Worm (Caenorhabditis elegans): ENCODE measurements around the gene Y51A2B.2.
"Not testable (repeated sequence)": the region's sequence is repeated elsewhere in the genome, so short reads cannot be mapped to it uniquely, and the experiment has no call there.

Y51A2B.2 gene

DNA sequence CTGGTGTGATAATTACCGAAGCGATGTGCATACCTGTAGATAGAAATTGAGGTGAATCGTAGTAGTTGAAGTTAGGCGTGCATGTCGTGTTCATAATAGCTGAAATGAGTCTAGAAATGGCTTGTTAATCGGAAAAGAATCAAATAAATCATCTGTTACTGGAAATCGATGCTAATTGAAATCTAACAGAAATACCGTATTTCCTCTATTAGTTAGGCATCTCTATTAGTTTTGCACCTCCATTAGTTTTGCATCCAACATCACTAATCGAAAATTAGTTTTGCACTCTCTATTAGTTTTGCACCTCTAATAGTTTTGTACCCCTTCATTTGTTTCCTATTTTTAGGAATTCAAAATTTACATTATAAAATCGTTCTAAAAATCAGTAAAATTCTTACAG lies 30.5 kb downstream of the Y51A2B.2 start, which contains the start of gene srh-209:
Gene srh-209, minus strand, starts transcription at position 101 of the 400 bp plus-strand sequence.
- not testable (repeated sequence) for TF ChIP-seq ceh-14 (tag; optimal IDR thresholded peaks at IDR 0.05); ttx-3 (tag; optimal IDR thresholded peaks at IDR 0.05); T23F11.4 (GFP tag; optimal IDR thresholded peaks at IDR 0.05)

DNA sequence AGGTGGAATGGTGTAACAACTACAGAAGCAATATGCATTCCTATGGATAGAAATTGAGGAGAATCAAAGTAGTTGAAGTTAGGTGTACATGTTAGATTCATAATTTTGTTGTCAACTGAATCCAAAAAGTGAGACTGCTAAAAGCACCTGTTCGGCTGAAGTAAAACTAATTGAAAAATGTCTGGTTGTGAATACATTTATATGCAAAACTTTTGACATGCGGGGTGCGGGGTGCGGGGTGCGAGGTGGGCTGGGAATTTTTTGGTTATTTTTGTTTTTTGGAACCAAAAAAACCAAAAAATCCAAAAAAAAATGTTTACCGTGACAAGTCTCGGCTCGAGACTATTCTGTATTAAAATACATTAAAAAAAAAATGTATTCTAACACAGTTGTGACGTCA lies 35.8 kb downstream of the Y51A2B.2 start, which contains the start of gene srh-207:
Gene srh-207, minus strand, starts transcription at position 101 of the 400 bp plus-strand sequence.
- TF ChIP-seq sox-4 (tag; optimal IDR thresholded peaks at IDR 0.05), result no peak
- TF ChIP-seq che-1 (tag; optimal IDR thresholded peaks at IDR 0.05), result no peak
- TF ChIP-seq ztf-16 (tag; optimal IDR thresholded peaks at IDR 0.05), result no peak
- TF ChIP-seq ceh-18 (tag; optimal IDR thresholded peaks at IDR 0.05), result no peak
- TF ChIP-seq ceh-24 (tag; optimal IDR thresholded peaks at IDR 0.05), result no peak
- no peak for TF ChIP-seq fkh-10 (GFP tag; optimal IDR thresholded peaks at IDR 0.05)
- no peak for TF ChIP-seq ets-4 (tag; optimal IDR thresholded peaks at IDR 0.05)
- no peak for TF ChIP-seq ceh-22 (tag; optimal IDR thresholded peaks at IDR 0.05)
- TF ChIP-seq pha-4 (tag; optimal IDR thresholded peaks at IDR 0.05), result no peak
- TF ChIP-seq unc-42 (tag; optimal IDR thresholded peaks at IDR 0.05), result no peak
- TF ChIP-seq pha-2 (tag; optimal IDR thresholded peaks at IDR 0.05), result no peak
- TF ChIP-seq eyg-1 (tag; optimal IDR thresholded peaks at IDR 0.05), result no peak
- no peak for TF ChIP-seq pros-1 (tag; optimal IDR thresholded peaks at IDR 0.05)
- no peak for TF ChIP-seq unc-55 (GFP tag; optimal IDR thresholded peaks at IDR 0.05)
- TF ChIP-seq ceh-48 (tag; optimal IDR thresholded peaks at IDR 0.05), result no peak
- no peak for TF ChIP-seq fkh-6 (tag; optimal IDR thresholded peaks at IDR 0.05)

- TF ChIP-seq pha-2 (tag; optimal IDR thresholded peaks at IDR 0.05) (no peak), C08G9.2 (tag; optimal IDR thresholded peaks at IDR 0.05) (no peak), hlh-8 (tag; optimal IDR thresholded peaks at IDR 0.05) (no peak), unc-42 (tag; optimal IDR thresholded peaks at IDR 0.05) (no peak), sdc-2 (tag; optimal IDR thresholded peaks at IDR 0.05) (no peak), nhr-232 (tag; optimal IDR thresholded peaks at IDR 0.05) (no peak), ztf-16 (tag; optimal IDR thresholded peaks at IDR 0.05) (no peak), pha-4 (tag; optimal IDR thresholded peaks at IDR 0.05) (no peak), F13H6.1 (tag; optimal IDR thresholded peaks at IDR 0.05) (no peak), rnt-1 (tag; optimal IDR thresholded peaks at IDR 0.05) (no peak), unc-3 (GFP tag; conservative IDR thresholded peaks at IDR 0.05) (no peak), unc-3 (tag; optimal IDR thresholded peaks at IDR 0.05) (no peak), C38D4.7 (GFP tag; optimal IDR thresholded peaks at IDR 0.05) (no peak), pag-3 (tag; optimal IDR thresholded peaks at IDR 0.05; ENCODE audit: borderline replicate concordance) (no peak), zip-5 (tag; optimal IDR thresholded peaks at IDR 0.05) (no peak)
Observed at ce11 chrV:18412351-18412750, 38.1 kb downstream of the Y51A2B.2 start.

ce11 chrV:18412887-18413286 lies 38.6 kb downstream of the Y51A2B.2 start, which contains the start of gene ZK262.2:
Gene ZK262.2, minus strand, starts transcription at chrV:18412987.
- TF ChIP-seq ceh-48 (tag; optimal IDR thresholded peaks at IDR 0.05) (no peak), ceh-14 (tag; optimal IDR thresholded peaks at IDR 0.05) (no peak), sdc-2 (tag; optimal IDR thresholded peaks at IDR 0.05) (no peak)

DNA sequence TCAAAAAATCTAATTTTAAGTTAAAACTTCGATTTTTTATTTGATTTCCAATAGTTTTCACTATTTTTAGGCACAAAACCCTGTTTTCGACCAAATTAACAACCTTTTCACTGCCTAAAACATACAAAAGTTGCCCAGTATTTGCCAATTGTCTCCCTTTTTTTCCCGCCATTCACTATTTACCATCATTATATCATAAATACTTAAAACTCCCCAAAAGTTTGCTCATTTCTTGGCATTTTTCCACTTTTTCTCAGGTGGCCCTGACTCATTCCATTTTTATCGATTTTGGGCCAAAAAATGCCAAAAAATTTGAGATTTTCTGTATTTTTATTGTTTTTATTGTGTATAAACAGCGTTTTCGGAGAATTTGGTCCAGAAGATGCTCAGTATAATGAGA lies 39.8 kb downstream of the Y51A2B.2 start, which contains the start of gene txt-8:
Gene txt-8, plus strand, starts transcription at position 301 of the 400 bp plus-strand sequence.
- no peak for TF ChIP-seq ceh-34 (tag; optimal IDR thresholded peaks at IDR 0.05)

- TF ChIP-seq che-1 (tag; optimal IDR thresholded peaks at IDR 0.05) (no peak), C08G9.2 (tag; optimal IDR thresholded peaks at IDR 0.05) (no peak), pag-3 (tag; optimal IDR thresholded peaks at IDR 0.05; ENCODE audit: borderline replicate concordance) (no peak)
Observed at ce11 chrV:18420797-18421196, 46.5 kb downstream of the Y51A2B.2 start, which contains the start of gene srj-26. Gene srj-26, plus strand, starts transcription at chrV:18421097.

Measured in whole organism, late embryonic.